Worm (Caenorhabditis elegans) whole organism, midembryonic: ENCODE data around the gene acbp-3.

Experiments
- flt-1 ChIP-seq: fragments of 200-800 bp; sonication (Bioruptor generic); IDR thresholded peaks from 2 replicates; pipeline ENCODE4 v1.3.6; 2022; ENCODE audit warnings: missing genetic modification characterization, missing compliant biosample characterization
- ztf-29 ChIP-seq: fragments of 200-800 bp; sonication (Bioruptor generic); IDR thresholded peaks from 2 replicates; pipeline ENCODE4 v1.3.6; 2022; ENCODE audit warnings: missing genetic modification reagents, missing genetic modification characterization, missing compliant biosample characterization

ce11 chrX:10928948-10929563 lies 26.0 kb downstream of the acbp-3 start, which contains the start of gene dgn-1:
- TF ChIP-seq flt-1 (GFP tag; lab: Robert Waterston, UW) (no peak), ztf-29 (GFP tag; lab: Robert Waterston, UW) (no peak)
